Worm (Caenorhabditis elegans) whole organism, mixed stage, embryonic: ENCODE measurements around the gene Y67H2A.7.

Experiments used
- blmp-1 ChIP-seq: fragments of 150-350 bp; optimal IDR thresholded peaks from 2 replicates; lab custom pipeline; 2014; ENCODE audit warnings: missing biosample characterization, missing genetic modification characterization
- lin-32 ChIP-seq: fragments of 200-800 bp; sonication (Bioruptor generic); optimal IDR thresholded peaks from 2 replicates; lab custom pipeline; 2018; ENCODE audit warnings: mild to moderate bottlenecking, missing genetic modification characterization, missing compliant biosample characterization
- mab-5 ChIP-seq: fragments of 150-350 bp; optimal IDR thresholded peaks from 2 replicates; lab custom pipeline; 2014; ENCODE audit warnings: missing biosample characterization, missing genetic modification characterization
- unc-120 ChIP-seq: sonication (generic microtip); optimal IDR thresholded peaks from 2 replicates; lab custom pipeline; 2017; ENCODE audit warnings: missing genetic modification characterization, missing compliant biosample characterization; ENCODE audit not compliant: poor library complexity, severe bottlenecking
- ztf-11 ChIP-seq: fragments of 150-350 bp; optimal IDR thresholded peaks from 2 replicates; lab custom pipeline; 2014; ENCODE audit warnings: missing biosample characterization, missing genetic modification characterization

ce11 chrIV:13346078-13346477 is 42.5 kb downstream of the Y67H2A.7 start:
- TF ChIP-seq ztf-11 (tag; lab: Kevin White, UChicago) (no peak), unc-120 (no peak), blmp-1 (tag; lab: Kevin White, UChicago) (no peak), lin-32 (GFP tag; lab: Kevin White, UChicago) (no peak), mab-5 (no peak)
